Worm (Caenorhabditis elegans): ENCODE data around the gene pas-1.

pas-1 gene

DNA sequence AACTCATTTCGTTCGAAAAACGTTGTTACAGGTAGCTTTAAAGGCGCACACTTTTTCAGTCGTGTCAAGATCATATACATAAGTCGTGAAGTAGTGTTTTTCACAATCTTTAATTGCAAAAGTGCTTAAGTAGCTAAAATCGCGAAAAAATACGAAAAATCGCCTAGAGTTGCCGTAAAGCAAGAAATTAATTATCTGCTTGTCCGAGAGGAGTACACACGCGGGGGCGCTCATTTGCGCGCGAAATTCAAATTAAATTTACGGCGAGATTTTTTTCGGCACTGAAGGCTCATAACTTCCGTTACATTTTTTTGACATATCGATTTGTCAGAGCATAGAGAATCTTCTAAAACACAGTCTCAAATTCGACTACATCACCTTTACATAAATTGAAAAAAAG, 37.7 kb upstream of the pas-1 start:
- no peak for TF ChIP-seq nhr-11 (tag; optimal IDR thresholded peaks at IDR 0.05)
- no peak for TF ChIP-seq skn-1 (tag; optimal IDR thresholded peaks at IDR 0.05)
- TF ChIP-seq elt-3 (tag; optimal IDR thresholded peaks at IDR 0.05): no peak
- TF ChIP-seq snpc-4 (tag; optimal IDR thresholded peaks at IDR 0.05): no peak
- TF ChIP-seq nhr-76 (tag; optimal IDR thresholded peaks at IDR 0.05): no peak
- no peak for TF ChIP-seq nhr-28 (tag; optimal IDR thresholded peaks at IDR 0.05)
- TF ChIP-seq unc-39 (tag; optimal IDR thresholded peaks at IDR 0.05): no peak
- no peak for TF ChIP-seq hmg-11 (tag; optimal IDR thresholded peaks at IDR 0.05)
- TF ChIP-seq eor-1 (tag; optimal IDR thresholded peaks at IDR 0.05): no peak
- no peak for TF ChIP-seq jun-1 (tag; optimal IDR thresholded peaks at IDR 0.05)
- TF ChIP-seq ceh-82 (tag; optimal IDR thresholded peaks at IDR 0.05): no peak
- TF ChIP-seq sea-2 (GFP tag; optimal IDR thresholded peaks at IDR 0.05): no peak
- no peak for TF ChIP-seq elt-2 (tag; optimal IDR thresholded peaks at IDR 0.05)
- no peak for TF ChIP-seq ama-1 (optimal IDR thresholded peaks at IDR 0.05)
- TF ChIP-seq lsy-12 (tag; optimal IDR thresholded peaks at IDR 0.05): no peak
- TF ChIP-seq nhr-12 (tag; optimal IDR thresholded peaks at IDR 0.05): no peak
- no peak for TF ChIP-seq tbx-2 (tag; optimal IDR thresholded peaks at IDR 0.05)

DNA sequence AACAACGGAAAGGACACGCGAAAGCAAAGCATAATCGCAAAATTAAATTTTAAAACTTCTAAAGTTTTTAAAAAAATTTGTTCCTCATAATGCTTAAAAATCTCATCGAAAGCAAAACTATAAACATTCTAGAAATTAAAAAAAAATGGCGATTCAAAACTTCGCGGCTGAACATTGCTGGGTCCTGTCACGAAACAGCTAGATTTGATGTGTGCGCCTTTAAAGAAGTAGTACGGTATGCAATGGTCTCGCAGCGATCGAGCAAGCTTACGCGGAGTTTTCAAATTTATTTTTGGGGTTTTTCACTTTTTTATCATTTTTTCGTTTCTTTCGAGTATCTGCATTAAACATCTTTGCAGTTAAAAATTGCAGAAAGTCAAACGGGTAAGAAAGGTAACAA, 34.7 kb upstream of the pas-1 start, which contains the start of gene coh-3:
coh-3 (plus strand) TSS at position 353 of the 400 bp plus-strand sequence.
- TF ChIP-seq lin-15B (tag; optimal IDR thresholded peaks at IDR 0.05) (no peak), R02D3.7 (tag; optimal IDR thresholded peaks at IDR 0.05) (no peak), ceh-28 (tag; optimal IDR thresholded peaks at IDR 0.05) (no peak), jun-1 (tag; optimal IDR thresholded peaks at IDR 0.05) (no peak), ceh-9 (tag; optimal IDR thresholded peaks at IDR 0.05) (no peak), skn-1 (tag; optimal IDR thresholded peaks at IDR 0.05) (no peak), lin-39 (tag; optimal IDR thresholded peaks at IDR 0.05) (no peak), mml-1 (tag; optimal IDR thresholded peaks at IDR 0.05) (no peak), ztf-4 (tag; optimal IDR thresholded peaks at IDR 0.05) (no peak), nhr-28 (tag; optimal IDR thresholded peaks at IDR 0.05) (no peak), nhr-67 (tag; optimal IDR thresholded peaks at IDR 0.05) (no peak), nfya-1 (tag; optimal IDR thresholded peaks at IDR 0.05; ENCODE audit: insufficient read depth) (no peak), ama-1 (optimal IDR thresholded peaks at IDR 0.05) (no peak), sea-2 (GFP tag; optimal IDR thresholded peaks at IDR 0.05) (no peak), fkh-10 (GFP tag; optimal IDR thresholded peaks at IDR 0.05) (no peak), zag-1 (tag; optimal IDR thresholded peaks at IDR 0.05) (no peak), eor-1 (tag; optimal IDR thresholded peaks at IDR 0.05) (no peak), pha-4 (tag; optimal IDR thresholded peaks at IDR 0.05) (no peak), tbx-2 (tag; optimal IDR thresholded peaks at IDR 0.05) (no peak), fkh-2 (tag; optimal IDR thresholded peaks at IDR 0.05) (no peak)

DNA sequence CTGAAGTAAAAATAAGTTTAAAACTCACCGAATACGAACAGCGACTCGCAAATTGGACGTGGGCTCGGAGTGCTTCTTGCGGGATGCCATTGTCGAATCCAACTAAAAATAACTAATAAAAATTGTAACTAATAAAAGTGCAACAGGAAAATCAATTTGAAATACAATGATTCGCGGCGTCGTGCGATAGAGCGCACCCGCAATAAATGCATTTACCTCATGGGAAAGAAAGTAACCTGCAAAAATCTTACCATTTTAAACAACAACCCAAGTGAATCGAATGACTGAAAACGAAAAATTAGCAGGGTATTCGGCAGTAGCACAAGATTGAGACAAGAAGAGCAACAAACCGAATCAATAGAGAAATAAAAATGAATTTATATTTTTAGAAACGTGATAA, 34.2 kb upstream of the pas-1 start, which contains the start of gene bmk-1:
bmk-1 (minus strand) TSS at position 359 of the 400 bp plus-strand sequence.
- no peak for TF ChIP-seq elt-1 (tag; optimal IDR thresholded peaks at IDR 0.05)
- no peak for TF ChIP-seq egl-27 (tag; optimal IDR thresholded peaks at IDR 0.05)
- no peak for TF ChIP-seq nhr-25 (tag; optimal IDR thresholded peaks at IDR 0.05)
- no peak for TF ChIP-seq skn-1 (tag; optimal IDR thresholded peaks at IDR 0.05)
- no peak for TF ChIP-seq nhr-12 (tag; optimal IDR thresholded peaks at IDR 0.05)
- TF ChIP-seq ZK546.5 (tag; optimal IDR thresholded peaks at IDR 0.05): no peak
- TF ChIP-seq ceh-9 (tag; optimal IDR thresholded peaks at IDR 0.05): no peak
- no peak for TF ChIP-seq nhr-77 (tag; optimal IDR thresholded peaks at IDR 0.05)
- TF ChIP-seq ztf-11 (tag; optimal IDR thresholded peaks at IDR 0.05): no peak

ce11 chrV:14449397-14449796, 27.0 kb upstream of the pas-1 start, which contains the start of gene F23B12.7:
TSS of gene F23B12.7 (plus strand) at chrV:14449697.
- TF ChIP-seq ama-1 (optimal IDR thresholded peaks at IDR 0.05): no peak
- TF ChIP-seq nhr-11 (tag; optimal IDR thresholded peaks at IDR 0.05): no peak
- TF ChIP-seq unc-39 (tag; optimal IDR thresholded peaks at IDR 0.05): no peak
- no peak for TF ChIP-seq ceh-9 (tag; optimal IDR thresholded peaks at IDR 0.05)
- TF ChIP-seq R02D3.7 (tag; optimal IDR thresholded peaks at IDR 0.05): no peak
- TF ChIP-seq nhr-77 (tag; optimal IDR thresholded peaks at IDR 0.05): no peak
- TF ChIP-seq jun-1 (tag; optimal IDR thresholded peaks at IDR 0.05): no peak
- TF ChIP-seq hmg-11 (tag; optimal IDR thresholded peaks at IDR 0.05): no peak
- no peak for TF ChIP-seq sea-2 (GFP tag; optimal IDR thresholded peaks at IDR 0.05)
- no peak for TF ChIP-seq nhr-28 (tag; optimal IDR thresholded peaks at IDR 0.05)
- TF ChIP-seq ceh-16 (tag; optimal IDR thresholded peaks at IDR 0.05): no peak
- no peak for TF ChIP-seq skn-1 (tag; optimal IDR thresholded peaks at IDR 0.05)
- TF ChIP-seq eor-1 (tag; optimal IDR thresholded peaks at IDR 0.05): no peak
- no peak for TF ChIP-seq ztf-4 (tag; optimal IDR thresholded peaks at IDR 0.05)
- TF ChIP-seq ztf-11 (tag; optimal IDR thresholded peaks at IDR 0.05): no peak
- no peak for TF ChIP-seq egl-27 (tag; optimal IDR thresholded peaks at IDR 0.05)

Data from whole organism, L3 larva.